Worm (Caenorhabditis elegans): Measurements from ENCODE around the gene sysm-1.

sysm-1 gene

ce11 chrII:9126965-9127364, 44.0 kb upstream of the sysm-1 start (continued):
- TF ChIP-seq sdz-12 (GFP tag; optimal IDR thresholded peaks at IDR 0.05) (no peak), mdl-1 (tag; optimal IDR thresholded peaks at IDR 0.05) (peak in 1 of 2 experiments; percentile 37), snpc-1.2 (GFP tag; IDR thresholded peaks at IDR 0.05) (no peak), mep-1 (tag; optimal IDR thresholded peaks at IDR 0.05) (peak; percentile 47), mes-2 (tag; optimal IDR thresholded peaks at IDR 0.05; ENCODE audit: poor library complexity, severe bottlenecking) (peak; percentile 52), aha-1 (tag) (no peak), lsy-2 (tag; optimal IDR thresholded peaks at IDR 0.05) (peak in 1 of 2 experiments; percentile 24), zfp-2 (tag; optimal IDR thresholded peaks at IDR 0.05) (no peak), daf-16 (GFP tag; optimal IDR thresholded peaks at IDR 0.05) (no peak), daf-16 (tag; optimal IDR thresholded peaks at IDR 0.05) (peak; percentile 19)

- no peak for TF ChIP-seq F37D6.2 (tag; optimal IDR thresholded peaks at IDR 0.05)
- peak; percentile 29 for TF ChIP-seq nhr-28 (tag; optimal IDR thresholded peaks at IDR 0.05)
- TF ChIP-seq arid-1 (GFP tag; conservative IDR thresholded peaks at IDR 0.05), result no peak
- peak; percentile 6 for TF ChIP-seq hlh-30 (tag; optimal IDR thresholded peaks at IDR 0.05; ENCODE audit: insufficient read depth)
- no peak for TF ChIP-seq daf-16 (GFP tag; optimal IDR thresholded peaks at IDR 0.05)
- TF ChIP-seq daf-16 (tag; optimal IDR thresholded peaks at IDR 0.05), result peak; percentile 32
- TF ChIP-seq ZK337.2 (GFP tag; IDR thresholded peaks at IDR 0.05), result no peak
- no peak for TF ChIP-seq nhr-10 (tag; optimal IDR thresholded peaks at IDR 0.05)
- 0 out of 2 replicates have a peak, but pooled peaks have one; percentile 16 for TF ChIP-seq php-3 (GFP tag; IDR thresholded peaks at IDR 0.05)
- peak; percentile 72 for TF ChIP-seq aha-1 (tag)
- no peak for TF ChIP-seq daf-8 (GFP tag; IDR thresholded peaks at IDR 0.05)
- no peak for TF ChIP-seq R02D3.7 (tag; optimal IDR thresholded peaks at IDR 0.05)
- TF ChIP-seq ceh-82 (tag; optimal IDR thresholded peaks at IDR 0.05), result no peak
- no peak for TF ChIP-seq lin-29 (GFP tag; IDR thresholded peaks at IDR 0.05)
- TF ChIP-seq hif-1 (tag; optimal IDR thresholded peaks at IDR 0.05), result no peak
- TF ChIP-seq dve-1 (tag; optimal IDR thresholded peaks at IDR 0.05; ENCODE audit: insufficient read depth), result peak; percentile 57
- TF ChIP-seq pqm-1 (tag; optimal IDR thresholded peaks at IDR 0.05), result peak; percentile 44
- TF ChIP-seq dmd-6 (GFP tag; IDR thresholded peaks at IDR 0.05), result no peak
Measured at ce11 chrII:9125007-9125406, 42.0 kb upstream of the sysm-1 start.

ce11 chrII:9124353-9124752, 41.4 kb upstream of the sysm-1 start:
- TF ChIP-seq attf-4 (tag; optimal IDR thresholded peaks at IDR 0.05) (no peak), mes-2 (tag; optimal IDR thresholded peaks at IDR 0.05; ENCODE audit: poor library complexity, severe bottlenecking) (peak; percentile 6)

ce11 chrII:9120813-9121554, 38.0 kb upstream of the sysm-1 start:
- no peak for TF ChIP-seq ceh-82 (tag; optimal IDR thresholded peaks at IDR 0.05)
- no peak for TF ChIP-seq Y75B8A.6 (GFP tag; IDR thresholded peaks at IDR 0.05)
- peak; percentile 51 for TF ChIP-seq aha-1 (tag)
- TF ChIP-seq unc-62 (GFP tag; optimal IDR thresholded peaks at IDR 0.05 in 1 of 2), result peak in 1 of 2 experiments; percentile 68
- no peak for TF ChIP-seq unc-62 (tag; optimal IDR thresholded peaks at IDR 0.05)
- TF ChIP-seq zfp-2 (tag; optimal IDR thresholded peaks at IDR 0.05), result no peak
- peak; percentile 15 for TF ChIP-seq hlh-30 (tag; optimal IDR thresholded peaks at IDR 0.05; ENCODE audit: insufficient read depth)
- no peak for TF ChIP-seq ZK337.2 (GFP tag; IDR thresholded peaks at IDR 0.05)

DNA sequence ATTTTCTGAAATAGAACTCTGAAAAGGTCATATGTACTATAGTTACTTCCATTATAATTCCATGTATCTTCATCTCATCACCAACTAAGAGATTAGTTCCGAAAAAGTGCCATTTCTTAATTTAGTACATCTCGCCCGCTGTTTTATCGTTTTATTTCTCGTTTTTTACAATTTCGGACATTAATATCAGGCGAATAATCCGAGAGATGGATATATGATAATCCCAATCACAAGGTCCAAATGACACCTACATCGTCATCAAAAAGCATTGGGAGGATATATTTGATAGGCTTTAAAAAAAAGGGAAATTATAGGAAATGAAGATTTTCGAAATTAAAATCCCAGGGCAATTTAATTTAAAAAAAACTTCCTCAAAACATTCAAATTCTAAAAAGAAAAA, 37.3 kb upstream of the sysm-1 start:
- TF ChIP-seq hlh-11 (tag; optimal IDR thresholded peaks at IDR 0.05) (no peak), daf-16 (GFP tag; optimal IDR thresholded peaks at IDR 0.05) (no peak), daf-16 (tag; optimal IDR thresholded peaks at IDR 0.05) (no peak), zip-11 (GFP tag; IDR thresholded peaks at IDR 0.05) (no peak)
